Worm (Caenorhabditis elegans) whole organism, L1 larva: ENCODE results near the gene B0416.7.

Experiments
- F16B12.6 ChIP-seq: fragments of 150-350 bp; optimal IDR thresholded peaks from 2 replicates; lab custom pipeline; 2014; ENCODE audit warnings: missing biosample characterization, missing genetic modification characterization
- blmp-1 ChIP-seq: fragments of 150-350 bp; optimal IDR thresholded peaks from 2 replicates; lab custom pipeline; 2014; ENCODE audit warnings: missing biosample characterization, missing genetic modification characterization
- ceh-90 ChIP-seq: sonication (generic microtip); optimal IDR thresholded peaks from 2 replicates; lab custom pipeline; 2016; ENCODE audit warnings: missing genetic modification characterization, missing compliant biosample characterization
- dpl-1 ChIP-seq, 3 experiments: fragments of 150-350 bp in 2 of 3; sonication (generic microtip) in 1 of 3; optimal IDR thresholded peaks; 2 replicates each; lab custom pipeline; 2014 to 2017; ENCODE audit warnings: missing biosample characterization in 3 of 3, missing genetic modification characterization in 3 of 3, missing genetic modification reagents in 3 of 3
- egl-13 ChIP-seq: sonication (generic microtip); optimal IDR thresholded peaks from 2 replicates; lab custom pipeline; 2016; ENCODE audit warnings: missing genotype, missing genetic modification reagents, missing genetic modification characterization, missing compliant biosample characterization
- elt-3 ChIP-seq, 6 experiments: fragments of 150-350 bp in 1 of 6; sonication (generic microtip); optimal IDR thresholded peaks; 2 replicates each; lab custom pipeline; 2017 to 2018; ENCODE audit warnings: missing biosample characterization in 6 of 6, missing genetic modification characterization in 6 of 6, inconsistent platforms in 1 of 6
- ets-5 ChIP-seq: fragments of 200-800 bp; sonication (Bioruptor generic); IDR thresholded peaks from 2 replicates; pipeline ENCODE4 v1.3.6; 2022; ENCODE audit warnings: missing genetic modification characterization, missing compliant biosample characterization
- fkh-10 ChIP-seq: sonication (generic microtip); optimal IDR thresholded peaks from 2 replicates; lab custom pipeline; 2017; ENCODE audit warnings: missing biosample characterization, missing genetic modification reagents, missing genetic modification characterization
- fkh-4 ChIP-seq: sonication (generic microtip); optimal IDR thresholded peaks from 2 replicates; lab custom pipeline; 2016; ENCODE audit warnings: missing compliant biosample characterization, missing genetic modification characterization, borderline replicate concordance
- fkh-8 ChIP-seq: sonication (generic microtip); optimal IDR thresholded peaks from 2 replicates; lab custom pipeline; 2016; ENCODE audit warnings: mild to moderate bottlenecking, missing genetic modification characterization, missing compliant biosample characterization
- fos-1 ChIP-seq: fragments of 150-350 bp; optimal IDR thresholded peaks from 2 replicates; lab custom pipeline; 2014; ENCODE audit warnings: missing biosample characterization, missing genetic modification characterization
- grh-1 ChIP-seq: fragments of 200-800 bp; sonication (Bioruptor generic); IDR thresholded peaks from 2 replicates; pipeline ENCODE4 v1.3.6; 2022; ENCODE audit warnings: missing genetic modification reagents, missing genetic modification characterization, missing compliant biosample characterization
- lin-14 ChIP-seq: fragments of 200-800 bp; sonication (Bioruptor generic); optimal IDR thresholded peaks from 2 replicates; lab custom pipeline; 2018; ENCODE audit warnings: mild to moderate bottlenecking, missing genetic modification characterization, moderate library complexity, missing compliant biosample characterization
- lin-35 ChIP-seq, 2 experiments: fragments of 150-350 bp; optimal IDR thresholded peaks; 2 replicates each; lab custom pipeline; 2014; ENCODE audit warnings: missing biosample characterization in 2 of 2, missing genetic modification characterization in 2 of 2, missing genetic modification reagents in 2 of 2
- mdl-1 ChIP-seq, 2 experiments: fragments of 150-350 bp; optimal IDR thresholded peaks; 2 replicates each; lab custom pipeline; 2014 to 2017; ENCODE audit warnings: missing biosample characterization in 2 of 2, missing genetic modification characterization in 2 of 2, inconsistent platforms in 1 of 2
- mef-2 ChIP-seq: fragments of 150-350 bp; optimal IDR thresholded peaks from 2 replicates; lab custom pipeline; 2014; ENCODE audit warnings: missing biosample characterization, missing genetic modification characterization
- mep-1 ChIP-seq: fragments of 150-350 bp; optimal IDR thresholded peaks from 2 replicates; lab custom pipeline; 2014; ENCODE audit warnings: missing biosample characterization, missing genetic modification characterization
- nhr-237 ChIP-seq: fragments of 150-350 bp; optimal IDR thresholded peaks from 2 replicates; lab custom pipeline; 2014; ENCODE audit warnings: missing biosample characterization, missing genetic modification characterization
- nhr-47 ChIP-seq: sonication (generic microtip); optimal IDR thresholded peaks from 2 replicates; lab custom pipeline; 2016; ENCODE audit warnings: mild to moderate bottlenecking, missing genetic modification characterization, moderate library complexity, missing compliant biosample characterization
- nhr-71 ChIP-seq: sonication (generic microtip); optimal IDR thresholded peaks from 2 replicates; lab custom pipeline; 2016; ENCODE audit warnings: mild to moderate bottlenecking, missing genetic modification characterization, moderate library complexity, missing compliant biosample characterization
- nhr-76 ChIP-seq: sonication (generic microtip); optimal IDR thresholded peaks from 2 replicates; lab custom pipeline; 2017; ENCODE audit warnings: missing biosample characterization, missing genetic modification characterization
- nhr-77 ChIP-seq: fragments of 150-350 bp; optimal IDR thresholded peaks from 2 replicates; lab custom pipeline; 2014; ENCODE audit warnings: missing biosample characterization, missing genetic modification characterization
- nhr-85 ChIP-seq: sonication (generic microtip); peaks from one replicate; lab custom pipeline; 2016; ENCODE audit warnings: missing genetic modification characterization, inconsistent platforms, missing compliant biosample characterization
- nhr-90 ChIP-seq: sonication (generic microtip); optimal IDR thresholded peaks from 2 replicates; lab custom pipeline; 2016; ENCODE audit warnings: mild to moderate bottlenecking, missing genetic modification characterization, missing compliant biosample characterization; ENCODE audit not compliant: poor library complexity
- pqm-1 ChIP-seq: sonication (generic microtip); optimal IDR thresholded peaks from 3 replicates; lab custom pipeline; 2017; ENCODE audit warnings: missing biosample characterization, missing genetic modification characterization
- sox-4 ChIP-seq: sonication (generic microtip); optimal IDR thresholded peaks from 2 replicates; lab custom pipeline; 2016; ENCODE audit warnings: missing genetic modification characterization, missing compliant biosample characterization
- sptf-1 ChIP-seq: fragments of 150-350 bp; optimal IDR thresholded peaks from 2 replicates; lab custom pipeline; 2014; ENCODE audit warnings: missing biosample characterization, missing genetic modification characterization
- sup-37 ChIP-seq: fragments of 200-800 bp; sonication (Bioruptor generic); optimal IDR thresholded peaks from 2 replicates; lab custom pipeline; 2018; ENCODE audit warnings: mild to moderate bottlenecking, missing genetic modification characterization, missing compliant biosample characterization
- tbx-2 ChIP-seq: sonication (generic microtip); optimal IDR thresholded peaks from 2 replicates; lab custom pipeline; 2016; ENCODE audit warnings: missing genetic modification characterization, missing compliant biosample characterization
- unc-130 ChIP-seq: fragments of 150-350 bp; optimal IDR thresholded peaks from 2 replicates; lab custom pipeline; 2017; ENCODE audit warnings: missing biosample characterization, missing genetic modification characterization, inconsistent platforms
- unc-86 ChIP-seq: sonication (generic microtip); optimal IDR thresholded peaks from 2 replicates; lab custom pipeline; 2016; ENCODE audit warnings: missing genetic modification characterization, missing compliant biosample characterization
- unc-98 ChIP-seq: fragments of 200-800 bp; sonication (Bioruptor generic); IDR thresholded peaks from 2 replicates; pipeline ENCODE4 v1.3.6; 2022; ENCODE audit warnings: missing genetic modification characterization, missing compliant biosample characterization
- vab-15 ChIP-seq: sonication (generic microtip); optimal IDR thresholded peaks from 2 replicates; lab custom pipeline; 2017; ENCODE audit warnings: missing genotype, mild to moderate bottlenecking, missing genetic modification characterization, missing compliant biosample characterization

B0416.7 gene

ce11 chrX:9337832-9338231 lies 40.1 kb upstream of the B0416.7 start (continued):
- TF ChIP-seq fkh-10 = peak; percentile 56
- peak; percentile 73 for TF ChIP-seq tbx-2 (tag; lab: Kevin White, UChicago)
- TF ChIP-seq lin-35 (GFP tag; optimal IDR thresholded peaks at IDR 0.05; lab: Kevin White, UChicago) = peak; percentile 43 to 48
- TF ChIP-seq nhr-237 (tag; lab: Kevin White, UChicago) = no peak
- TF ChIP-seq grh-1 = no peak
- TF ChIP-seq pqm-1 (tag; lab: Kevin White, UChicago) = no peak
- TF ChIP-seq egl-13 (tag; lab: Kevin White, UChicago) = peak; percentile 14
- TF ChIP-seq fos-1 (tag; lab: Kevin White, UChicago) = peak; percentile 41

ce11 chrX:9336227-9336626 lies 38.5 kb upstream of the B0416.7 start:
- TF ChIP-seq nhr-85 (tag; lab: Kevin White, UChicago) (peak; percentile 51), nhr-71 (no peak), blmp-1 (tag; lab: Kevin White, UChicago) (peak; percentile 20), sox-4 (tag; lab: Kevin White, UChicago) (no peak), dpl-1 (GFP tag; optimal IDR thresholded peaks at IDR 0.05; lab: Kevin White, UChicago) (no peak), tbx-2 (tag; lab: Kevin White, UChicago) (no peak), elt-3 (tag; optimal IDR thresholded peaks at IDR 0.05; lab: Kevin White, UChicago) (peak in 1 of 6 experiments; percentile 24)

ce11 chrX:9330721-9331212 lies 33.0 kb upstream of the B0416.7 start, which contains the start of gene T20B5.2:
T20B5.2 (plus strand) TSS chrX:9331162.
- TF ChIP-seq tbx-2 (tag; lab: Kevin White, UChicago) (peak; percentile 59), sup-37 (GFP tag; lab: Kevin White, UChicago) (peak; percentile 26), lin-14 (GFP tag; lab: Kevin White, UChicago) (peak; percentile 36), ets-5 (no peak), F16B12.6 (tag; lab: Kevin White, UChicago) (no peak), nhr-77 (tag; lab: Kevin White, UChicago) (peak; percentile 27)

ce11 chrX:9324962-9325361 lies 27.2 kb upstream of the B0416.7 start:
- peak; percentile 31 for TF ChIP-seq nhr-71
- peak; percentile 18 for TF ChIP-seq fkh-8
- peak; percentile 51 for TF ChIP-seq lin-14 (GFP tag; lab: Kevin White, UChicago)
- peak; percentile 53 for TF ChIP-seq nhr-47
- no peak for TF ChIP-seq mef-2

- TF ChIP-seq fkh-4 (tag; lab: Kevin White, UChicago) (no peak), vab-15 (tag; lab: Kevin White, UChicago) (no peak), ceh-90 (tag; lab: Kevin White, UChicago) (no peak), unc-130 (tag; lab: Kevin White, UChicago) (no peak), sptf-1 (tag; lab: Kevin White, UChicago) (no peak), nhr-85 (tag; lab: Kevin White, UChicago) (no peak), pqm-1 (tag; lab: Kevin White, UChicago) (no peak), mdl-1 (tag; optimal IDR thresholded peaks at IDR 0.05; lab: Kevin White, UChicago) (no peak), mep-1 (tag; lab: Kevin White, UChicago) (no peak), nhr-90 (tag; lab: Kevin White, UChicago) (no peak), unc-98 (GFP tag; lab: Robert Waterston, UW) (no peak), nhr-76 (tag; lab: Kevin White, UChicago) (no peak), unc-86 (tag; lab: Kevin White, UChicago) (no peak)
Measured at ce11 chrX:9319080-9319479, 21.3 kb upstream of the B0416.7 start, which contains the start of gene npr-7. npr-7 (minus strand) TSS chrX:9319180.
